Worm (Caenorhabditis elegans) whole organism, late embryonic: ENCODE data around the gene C36B7.2.

Experiments used
- dve-1 ChIP-seq: sonication (generic microtip); optimal IDR thresholded peaks from 2 replicates; lab custom pipeline; 2017; ENCODE audit warnings: antibody characterized with exemption, mild to moderate bottlenecking, missing genetic modification characterization, missing compliant biosample characterization
- gmeb-2 ChIP-seq: sonication (generic microtip); optimal IDR thresholded peaks from 2 replicates; lab custom pipeline; 2016; ENCODE audit warnings: missing genetic modification characterization, inconsistent platforms, missing compliant biosample characterization
- hlh-30 ChIP-seq: sonication (generic microtip); optimal IDR thresholded peaks from 2 replicates; lab custom pipeline; 2017; ENCODE audit warnings: antibody characterized with exemption, missing genetic modification characterization, missing compliant biosample characterization; ENCODE audit not compliant: insufficient read depth
- nhr-11 ChIP-seq: fragments of 150-350 bp; optimal IDR thresholded peaks from 2 replicates; lab custom pipeline; 2014; ENCODE audit warnings: missing biosample characterization, missing genetic modification characterization
- pha-4 ChIP-seq: fragments of 150-350 bp; optimal IDR thresholded peaks from 2 replicates; lab custom pipeline; 2018; ENCODE audit warnings: missing biosample characterization, missing genetic modification reagents, missing genetic modification characterization
- ref-2 ChIP-seq: sonication (generic microtip); optimal IDR thresholded peaks from 2 replicates; lab custom pipeline; 2016; ENCODE audit warnings: missing genetic modification characterization, missing compliant biosample characterization
- sox-2 ChIP-seq: fragments of 200-800 bp; sonication (Bioruptor generic); IDR thresholded peaks from 2 replicates; pipeline ENCODE4 v1.3.6; 2022; ENCODE audit warnings: missing genetic modification reagents, missing genetic modification characterization, missing compliant biosample characterization
- unc-55 ChIP-seq: sonication (generic microtip); optimal IDR thresholded peaks from 2 replicates; lab custom pipeline; 2017; ENCODE audit warnings: missing biosample characterization, missing genetic modification reagents, missing genetic modification characterization
- ztf-16 ChIP-seq: sonication (generic microtip); optimal IDR thresholded peaks from 2 replicates; lab custom pipeline; 2017; ENCODE audit warnings: missing genetic modification characterization, missing compliant biosample characterization

DNA sequence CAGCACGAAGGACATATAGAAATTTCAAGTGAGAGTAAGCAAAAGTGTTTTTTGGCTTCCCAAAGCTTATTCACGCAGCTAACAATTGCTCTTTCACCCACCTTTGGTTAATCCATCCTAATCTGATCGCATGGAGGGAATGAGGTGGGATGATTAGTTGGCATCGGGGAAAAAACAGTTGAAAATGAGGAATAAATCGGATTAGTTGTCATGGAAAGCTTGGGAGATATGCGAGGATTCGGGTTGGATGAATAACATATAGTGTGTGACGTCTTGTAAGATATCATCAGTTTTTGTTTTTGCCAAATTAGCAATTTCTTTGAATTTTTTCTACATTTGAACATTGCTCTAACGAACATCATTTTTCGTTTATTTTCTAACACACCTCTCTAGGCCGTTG, 22.4 kb downstream of the C36B7.2 start:
- TF ChIP-seq dve-1 (tag; lab: Kevin White, UChicago) (no peak), pha-4 (tag; lab: Kevin White, UChicago) (no peak), ztf-16 (tag; lab: Kevin White, UChicago) (no peak), gmeb-2 (tag; lab: Kevin White, UChicago) (no peak), nhr-11 (tag; lab: Kevin White, UChicago) (no peak), unc-55 (no peak), ref-2 (no peak), hlh-30 (tag; lab: Kevin White, UChicago) (no peak), sox-2 (GFP tag; lab: Robert Waterston, UW) (no peak)
